Worm (Caenorhabditis elegans): ENCODE results near the gene K12H6.2.

ce11 chrII:2815444-2815843 lies at the start of gene K12H6.2:
- TF ChIP-seq R02D3.7 (tag; optimal IDR thresholded peaks at IDR 0.05), result no peak
- no peak for TF ChIP-seq nhr-77 (tag; optimal IDR thresholded peaks at IDR 0.05)
- TF ChIP-seq nhr-11 (tag; optimal IDR thresholded peaks at IDR 0.05), result no peak
- TF ChIP-seq F13H6.1 (tag; optimal IDR thresholded peaks at IDR 0.05), result no peak
- TF ChIP-seq snpc-4 (tag; optimal IDR thresholded peaks at IDR 0.05), result no peak
- TF ChIP-seq ceh-16 (tag; optimal IDR thresholded peaks at IDR 0.05), result no peak
- no peak for TF ChIP-seq aly-2 (tag; optimal IDR thresholded peaks at IDR 0.05)

Data from whole organism, L2 larva.